Fruit fly (Drosophila melanogaster) Kc167 (cell line): ENCODE results near the gene TwdlT.

Experiments
- Sin3A ChIP-seq: fragments of >200 bp; optimal IDR thresholded peaks from 2 replicates; lab custom pipeline; 2018; ENCODE audit warnings: missing external identifiers
- h ChIP-seq: fragments of >200 bp; optimal IDR thresholded peaks from 3 replicates; lab custom pipeline; 2018; ENCODE audit warnings: missing external identifiers
- psq ChIP-seq: fragments of >200 bp; optimal IDR thresholded peaks from 2 replicates; lab custom pipeline; 2017; ENCODE audit warnings: missing external identifiers

- no peak for TF ChIP-seq h (lab: Kevin White, UChicago)
- no peak for TF ChIP-seq psq
- no peak for TF ChIP-seq Sin3A
Measured at dm6 chr3R:27091106-27091505, 42.1 kb downstream of the TwdlT start, which contains the start of gene Cpr97Eb.
